Fruit fly (Drosophila melanogaster): ENCODE results near the gene Obp28a.

The Obp28a gene

DNA sequence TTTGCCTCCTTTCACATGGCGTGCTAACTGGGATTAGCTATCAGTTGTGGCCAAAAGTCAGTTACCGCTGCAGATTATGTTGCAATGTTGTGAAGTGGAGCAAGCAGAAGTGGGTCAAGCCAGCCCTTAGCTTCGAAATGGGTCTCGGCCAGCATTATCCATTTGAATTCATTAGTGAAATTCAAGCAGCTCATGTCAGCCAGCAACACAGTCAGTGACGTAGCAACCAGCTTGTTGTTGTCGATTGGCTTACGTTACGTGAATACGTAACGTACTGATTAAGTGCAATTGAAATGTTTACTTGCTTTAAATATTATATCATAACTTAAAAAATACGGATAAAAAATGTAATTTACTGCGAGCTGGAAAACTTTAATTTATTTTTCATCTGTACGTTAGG, 45.1 kb downstream of the Obp28a start:
- no peak for TF ChIP-seq fd96Ca (GFP tag; IDR thresholded peaks at IDR 0.05)
- TF ChIP-seq D1 (tag; optimal IDR thresholded peaks at IDR 0.05) = peak; percentile 1

DNA sequence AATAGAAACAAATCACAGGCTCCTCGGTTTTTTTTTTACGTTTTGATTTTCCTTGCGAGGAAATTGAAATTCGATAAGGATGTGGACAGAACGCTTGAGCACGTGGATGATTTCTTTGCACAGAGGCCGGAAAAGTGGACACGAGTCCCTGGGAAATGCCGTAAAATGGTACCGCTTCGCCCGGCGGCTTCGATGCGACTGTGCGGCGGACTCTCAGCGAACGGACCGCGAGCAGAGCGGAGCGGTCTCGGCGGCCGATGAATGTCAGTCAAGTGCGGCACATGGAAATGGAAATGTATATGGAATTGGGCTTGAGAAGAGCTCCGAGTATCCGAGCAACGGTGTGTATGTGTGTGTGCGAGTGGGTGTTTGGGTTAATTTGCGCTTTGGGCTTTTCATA, 46.2 kb downstream of the Obp28a start, which contains the start of gene santa-maria:
Gene santa-maria, minus strand, starts transcription at position 279 of the 400 bp plus-strand sequence.
- 0 out of 2 replicates have a peak, but pooled peaks have one; percentile 19 for TF ChIP-seq CG12605 (GFP tag; IDR thresholded peaks at IDR 0.05)
- TF ChIP-seq CG8159 (tag; optimal IDR thresholded peaks at IDR 0.05) = no peak
- peak; percentile 72 for TF ChIP-seq CG13204 (GFP tag; optimal IDR thresholded peaks at IDR 0.05)
- 0 out of 2 replicates have a peak, but pooled peaks have one; percentile 13 for TF ChIP-seq rn (GFP tag; IDR thresholded peaks at IDR 0.05)

DNA sequence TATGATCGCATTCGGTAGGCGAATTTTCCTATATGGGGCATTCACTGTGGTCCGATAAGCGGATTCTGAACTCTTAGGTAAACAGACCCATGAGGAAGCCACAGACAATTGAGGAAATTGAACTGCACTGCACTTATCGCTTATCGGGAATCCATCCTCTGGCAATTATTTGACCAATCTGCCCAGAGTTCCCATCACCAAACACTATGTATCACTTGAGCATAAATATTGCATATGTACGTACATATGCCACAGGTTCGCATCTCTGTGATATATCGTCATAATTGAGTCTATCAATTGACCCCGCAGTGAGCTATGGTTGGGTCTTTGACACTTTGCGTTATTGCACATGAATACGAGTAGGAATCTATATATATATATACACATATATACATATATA, 48.8 kb downstream of the Obp28a start:
- TF ChIP-seq Pif1A (GFP tag; optimal IDR thresholded peaks at IDR 0.05) (no peak), EcR (GFP tag; optimal IDR thresholded peaks at IDR 0.05) (peak; percentile 41)

DNA sequence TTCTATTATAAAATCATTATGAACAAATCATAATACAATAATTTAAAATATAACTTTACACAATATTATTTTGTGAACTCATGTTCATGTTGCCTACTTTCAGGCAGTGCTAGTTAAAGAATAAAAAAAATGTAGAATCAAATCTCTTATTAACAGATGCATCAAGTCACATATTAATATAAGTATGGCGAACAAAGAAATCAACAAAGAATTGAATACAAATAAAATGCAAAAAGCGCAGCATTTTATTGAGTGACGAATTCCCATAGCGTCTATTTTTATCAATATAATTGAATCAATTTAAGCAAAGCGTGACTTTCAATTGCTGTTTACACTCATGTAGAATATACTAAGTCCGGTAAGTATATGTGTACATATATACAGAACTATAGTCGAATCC, 49.3 kb downstream of the Obp28a start:
- TF ChIP-seq CG14655 (GFP tag; optimal IDR thresholded peaks at IDR 0.05) (no peak), D1 (tag; optimal IDR thresholded peaks at IDR 0.05) (peak; percentile 12)

Measured in whole organism, pupa.